Worm (Caenorhabditis elegans) whole organism, young adult: Measurements from ENCODE around the gene Y48E1C.2.

Experiments used
- B0019.2 ChIP-seq: fragments of 200-800 bp; sonication (Bioruptor generic); conservative IDR thresholded peaks from 2 replicates; pipeline ENCODE4 v1.3.6; 2022; ENCODE audit warnings: missing genetic modification reagents, missing genetic modification characterization, missing compliant biosample characterization
- B0035.1 ChIP-seq: sonication (generic microtip); optimal IDR thresholded peaks from 2 replicates; lab custom pipeline; 2016; ENCODE audit warnings: missing genetic modification characterization, mild to moderate bottlenecking, missing compliant biosample characterization, missing genotype, missing genetic modification reagents
- D2030.7 ChIP-seq: fragments of 200-800 bp; sonication (Bioruptor generic); IDR thresholded peaks from 2 replicates; pipeline ENCODE4 v1.3.6; 2022; ENCODE audit warnings: missing genetic modification reagents, missing genetic modification characterization, missing compliant biosample characterization
- F22D6.2 ChIP-seq: sonication (generic microtip); optimal IDR thresholded peaks from 2 replicates; lab custom pipeline; 2016; ENCODE audit warnings: mild to moderate bottlenecking, missing genetic modification characterization, missing compliant biosample characterization
- F23B12.7 ChIP-seq: sonication (generic microtip); optimal IDR thresholded peaks from 2 replicates; lab custom pipeline; 2017; ENCODE audit warnings: missing genetic modification characterization, mild to moderate bottlenecking, missing compliant biosample characterization, antibody characterized with exemption, moderate library complexity; ENCODE audit not compliant: insufficient read depth
- F33H1.4 ChIP-seq: fragments of 200-800 bp; sonication (Bioruptor generic); IDR thresholded peaks from 2 replicates; pipeline ENCODE4 v1.3.6; 2022; ENCODE audit warnings: missing genetic modification reagents, missing genetic modification characterization, missing compliant biosample characterization
- F37B4.10 ChIP-seq: fragments of 200-800 bp; sonication (Bioruptor generic); IDR thresholded peaks from 2 replicates; pipeline ENCODE4 v1.3.6; 2022; ENCODE audit warnings: missing genetic modification characterization, missing compliant biosample characterization
- F39B2.1 ChIP-seq: fragments of 200-800 bp; sonication (Bioruptor generic); IDR thresholded peaks from 2 replicates; pipeline ENCODE4 v1.3.6; 2022; ENCODE audit warnings: missing genetic modification reagents, missing genetic modification characterization, missing compliant biosample characterization
- F52B5.7 ChIP-seq: sonication (generic microtip); optimal IDR thresholded peaks from 2 replicates; lab custom pipeline; 2016; ENCODE audit warnings: mild to moderate bottlenecking, missing genetic modification characterization, missing compliant biosample characterization
- F57A8.1 ChIP-seq: fragments of 200-800 bp; sonication (Bioruptor generic); optimal IDR thresholded peaks from 2 replicates; lab custom pipeline; 2018; ENCODE audit warnings: mild to moderate bottlenecking, missing genetic modification characterization, moderate library complexity, missing compliant biosample characterization
- K11D2.4 ChIP-seq: fragments of 200-800 bp; sonication (Bioruptor generic); IDR thresholded peaks from 2 replicates; pipeline ENCODE4 v1.3.6; 2022; ENCODE audit warnings: missing genetic modification reagents, missing genetic modification characterization, missing compliant biosample characterization
- T07F8.4 ChIP-seq: sonication (generic microtip); optimal IDR thresholded peaks from 2 replicates; lab custom pipeline; 2016; ENCODE audit warnings: mild to moderate bottlenecking, missing genetic modification characterization, moderate library complexity, missing compliant biosample characterization
- Y53G8AR.9 ChIP-seq: fragments of 200-800 bp; sonication (Bioruptor generic); conservative IDR thresholded peaks from 2 replicates; pipeline ENCODE4 v1.3.6; 2022; ENCODE audit warnings: missing genetic modification reagents, missing genetic modification characterization, missing compliant biosample characterization
- Y67H2A.10 ChIP-seq: fragments of 200-800 bp; sonication (Bioruptor generic); conservative IDR thresholded peaks from 2 replicates; pipeline ENCODE4 v1.3.6; 2022; ENCODE audit warnings: missing genetic modification reagents, missing genetic modification characterization, missing compliant biosample characterization
- Y79H2A.3 ChIP-seq: fragments of 200-800 bp; sonication (Bioruptor generic); conservative IDR thresholded peaks from 2 replicates; pipeline ENCODE4 v1.3.6; 2022; ENCODE audit warnings: missing genetic modification reagents, missing genetic modification characterization, missing compliant biosample characterization
- ama-1 ChIP-seq, 3 experiments: fragments of 150-350 bp in 1 of 3; sonication (generic microtip) in 2 of 3; optimal IDR thresholded peaks; 2 replicates each; lab custom pipeline; 2014 to 2018; ENCODE audit warnings: missing biosample characterization in 2 of 3, missing genetic modification characterization in 2 of 3, missing genetic modification reagents in 2 of 3
- aptf-3 ChIP-seq: fragments of 200-800 bp; sonication (Bioruptor generic); IDR thresholded peaks from 2 replicates; pipeline ENCODE4 v1.3.6; 2022; ENCODE audit warnings: missing genetic modification characterization, missing compliant biosample characterization
- athp-1 ChIP-seq: sonication (generic microtip); optimal IDR thresholded peaks from 2 replicates; lab custom pipeline; 2017; ENCODE audit warnings: mild to moderate bottlenecking, missing genetic modification characterization, missing compliant biosample characterization
- attf-3 ChIP-seq: fragments of 200-800 bp; sonication (Bioruptor generic); conservative IDR thresholded peaks from 2 replicates; pipeline ENCODE4 v1.3.6; 2022; ENCODE audit warnings: missing genetic modification reagents, missing genetic modification characterization, missing compliant biosample characterization
- attf-5 ChIP-seq: fragments of 200-800 bp; sonication (Bioruptor generic); optimal IDR thresholded peaks from 2 replicates; lab custom pipeline; 2018; ENCODE audit warnings: mild to moderate bottlenecking, missing genetic modification characterization, missing compliant biosample characterization
- attf-6 ChIP-seq: fragments of 200-800 bp; sonication (Bioruptor generic); IDR thresholded peaks from 2 replicates; pipeline ENCODE4 v1.3.6; 2022; ENCODE audit warnings: missing genetic modification reagents, missing genetic modification characterization, missing compliant biosample characterization
- cebp-1 ChIP-seq, 2 experiments: fragments of 200-800 bp in 1 of 2; sonication (Bioruptor generic) in 1 of 2; sonication (generic microtip) in 1 of 2; IDR thresholded peaks in 1 of 2; optimal IDR thresholded peaks in 1 of 2; 2 replicates each; pipeline versions ENCODE4 v1.3.6 to Lab custom; 2017 to 2022; ENCODE audit warnings: missing compliant biosample characterization in 2 of 2, missing genetic modification characterization in 2 of 2, mild to moderate bottlenecking in 1 of 2, missing genetic modification reagents in 1 of 2, moderate library complexity in 1 of 2
- ceh-100 ChIP-seq: fragments of 200-800 bp; sonication (Bioruptor generic); IDR thresholded peaks from 2 replicates; pipeline ENCODE4 v1.3.6; 2022; ENCODE audit warnings: missing genetic modification reagents, missing genetic modification characterization, missing compliant biosample characterization
- dpff-1 ChIP-seq: sonication (generic microtip); optimal IDR thresholded peaks from 2 replicates; lab custom pipeline; 2017; ENCODE audit warnings: mild to moderate bottlenecking, missing genetic modification characterization, missing compliant biosample characterization
- egl-18 ChIP-seq: fragments of 200-800 bp; sonication (Bioruptor generic); IDR thresholded peaks from 2 replicates; pipeline ENCODE4 v1.3.6; 2022; ENCODE audit warnings: missing genetic modification reagents, missing genetic modification characterization, missing compliant biosample characterization
- ets-4 ChIP-seq: fragments of 200-800 bp; sonication (Bioruptor generic); optimal IDR thresholded peaks from 2 replicates; lab custom pipeline; 2018; ENCODE audit warnings: mild to moderate bottlenecking, missing genetic modification characterization, missing compliant biosample characterization
- lin-40 ChIP-seq: sonication (generic microtip); optimal IDR thresholded peaks from 2 replicates; lab custom pipeline; 2016; ENCODE audit warnings: missing genetic modification characterization, mild to moderate bottlenecking, missing compliant biosample characterization, missing genotype, missing genetic modification reagents
- lin-54 ChIP-seq: fragments of 200-800 bp; sonication (Bioruptor generic); optimal IDR thresholded peaks from 2 replicates; lab custom pipeline; 2018; ENCODE audit warnings: mild to moderate bottlenecking, missing genetic modification characterization, missing compliant biosample characterization
- lir-1 ChIP-seq: fragments of 200-800 bp; sonication (Bioruptor generic); conservative IDR thresholded peaks from 2 replicates; pipeline ENCODE4 v1.3.6; 2022; ENCODE audit warnings: missing genetic modification reagents, missing genetic modification characterization, missing compliant biosample characterization
- lsy-27 ChIP-seq: sonication (generic microtip); optimal IDR thresholded peaks from 2 replicates; lab custom pipeline; 2017; ENCODE audit warnings: missing genetic modification characterization, mild to moderate bottlenecking, missing compliant biosample characterization, antibody characterized with exemption, missing genotype, borderline replicate concordance; ENCODE audit not compliant: insufficient read depth
- mel-28 ChIP-seq: sonication (generic microtip); optimal IDR thresholded peaks from 2 replicates; lab custom pipeline; 2016; ENCODE audit warnings: borderline replicate concordance, mild to moderate bottlenecking, missing genetic modification characterization, missing compliant biosample characterization
- mes-4 ChIP-seq: sonication (generic microtip); optimal IDR thresholded peaks from 2 replicates; lab custom pipeline; 2016; ENCODE audit warnings: missing genotype, missing genetic modification characterization, missing compliant biosample characterization
- nhr-27 ChIP-seq: fragments of 200-800 bp; sonication (Bioruptor generic); optimal IDR thresholded peaks from 2 replicates; lab custom pipeline; 2018; ENCODE audit warnings: mild to moderate bottlenecking, missing genetic modification characterization, moderate library complexity, missing compliant biosample characterization
- nhr-80 ChIP-seq: sonication (generic microtip); optimal IDR thresholded peaks from 2 replicates; lab custom pipeline; 2016; ENCODE audit warnings: missing genetic modification characterization, missing compliant biosample characterization
- pbrm-1 ChIP-seq: fragments of 200-800 bp; sonication (Bioruptor generic); IDR thresholded peaks from 2 replicates; pipeline ENCODE4 v1.3.6; 2022; ENCODE audit warnings: missing genetic modification reagents, missing genetic modification characterization, missing compliant biosample characterization
- pha-4 ChIP-seq: fragments of 150-350 bp; sonication (generic microtip); optimal IDR thresholded peaks from 2 replicates; lab custom pipeline; 2014; ENCODE audit warnings: missing biosample characterization, missing genetic modification reagents, missing genetic modification characterization
- repo-1 ChIP-seq: sonication (generic microtip); optimal IDR thresholded peaks from 2 replicates; lab custom pipeline; 2017; ENCODE audit warnings: mild to moderate bottlenecking, missing genetic modification characterization, missing compliant biosample characterization
- sea-2 ChIP-seq: fragments of 200-800 bp; sonication (Bioruptor generic); IDR thresholded peaks from 2 replicates; pipeline ENCODE4 v1.3.6; 2022; ENCODE audit warnings: missing genetic modification characterization, missing compliant biosample characterization
- snpc-3.4 ChIP-seq: sonication (generic microtip); optimal IDR thresholded peaks from 2 replicates; lab custom pipeline; 2017; ENCODE audit warnings: missing genetic modification characterization, mild to moderate bottlenecking, missing compliant biosample characterization, antibody characterized with exemption, moderate library complexity, missing genotype, missing genetic modification reagents
- tbp1 ChIP-seq: fragments of 200-800 bp; sonication (Bioruptor generic); optimal IDR thresholded peaks from 2 replicates; lab custom pipeline; 2018; ENCODE audit warnings: mild to moderate bottlenecking, missing genetic modification characterization, missing compliant biosample characterization
- tbx-9 ChIP-seq: sonication (generic microtip); optimal IDR thresholded peaks from 2 replicates; lab custom pipeline; 2016; ENCODE audit warnings: borderline replicate concordance, missing genetic modification characterization, inconsistent platforms, missing compliant biosample characterization
- tlf-1 ChIP-seq: fragments of 200-800 bp; sonication (Bioruptor generic); optimal IDR thresholded peaks from 2 replicates; lab custom pipeline; 2018; ENCODE audit warnings: mild to moderate bottlenecking, missing genetic modification characterization, missing compliant biosample characterization
- unc-62 ChIP-seq: fragments of 150-350 bp; optimal IDR thresholded peaks from 2 replicates; lab custom pipeline; 2014; ENCODE audit warnings: missing biosample characterization, missing genetic modification reagents, missing genetic modification characterization
- zim-3 ChIP-seq: sonication (generic microtip); optimal IDR thresholded peaks from 2 replicates; lab custom pipeline; 2017; ENCODE audit warnings: mild to moderate bottlenecking, missing genetic modification characterization, moderate library complexity, missing compliant biosample characterization
- ztf-18 ChIP-seq: sonication (generic microtip); optimal IDR thresholded peaks from 2 replicates; lab custom pipeline; 2016; ENCODE audit warnings: missing genotype, mild to moderate bottlenecking, missing genetic modification characterization, missing compliant biosample characterization
- ztf-26 ChIP-seq: sonication (generic microtip); optimal IDR thresholded peaks from 2 replicates; lab custom pipeline; 2017; ENCODE audit warnings: missing genetic modification characterization, missing compliant biosample characterization

The Y48E1C.2 gene

DNA sequence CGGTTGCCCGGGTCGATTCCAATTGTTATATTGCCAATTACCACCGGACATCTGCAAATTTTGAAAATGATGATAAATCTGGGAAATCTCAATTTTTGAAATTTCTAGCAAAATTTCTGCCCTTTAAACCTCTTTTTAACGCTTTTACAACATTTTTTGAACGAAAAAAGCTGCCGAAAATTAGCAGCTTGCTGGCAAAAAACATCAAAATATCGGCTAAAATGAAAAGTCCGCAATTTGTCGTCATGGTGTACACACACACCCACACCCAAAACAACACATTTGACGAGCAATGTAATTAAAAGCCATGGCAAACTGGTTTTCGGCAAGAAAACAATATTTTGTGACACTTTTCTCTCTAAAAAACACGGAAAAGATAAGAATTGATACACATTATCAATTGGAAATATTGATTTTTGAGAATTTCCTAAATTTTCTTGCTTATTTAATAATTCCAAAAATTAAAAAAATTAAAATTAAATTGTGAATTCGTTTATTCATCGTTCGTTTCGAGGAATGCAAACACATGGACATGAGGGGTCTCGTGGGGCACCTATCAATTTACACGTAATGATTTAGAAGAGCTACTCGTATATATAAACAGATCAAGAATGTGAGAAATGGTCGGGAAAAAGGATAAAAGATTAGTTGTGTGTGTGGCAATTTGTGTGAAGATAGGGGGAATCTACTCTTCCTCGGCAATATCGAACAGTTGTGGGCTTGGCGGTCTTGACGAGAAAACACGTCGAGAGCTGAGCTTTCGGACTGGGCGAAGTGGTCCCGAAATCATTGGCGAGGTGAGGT is 36.5 kb downstream of the Y48E1C.2 start, which contains the start of gene pqn-27 (continued):
- no peak for TF ChIP-seq attf-6 (GFP tag; lab: Robert Waterston, UW)
- no peak for TF ChIP-seq Y79H2A.3 (GFP tag; lab: Robert Waterston, UW)
- no peak for TF ChIP-seq F37B4.10 (GFP tag; lab: Robert Waterston, UW)
- no peak for TF ChIP-seq zim-3
- no peak for TF ChIP-seq ets-4 (GFP tag; lab: Kevin White, UChicago)
- no peak for TF ChIP-seq dpff-1 (tag; lab: Kevin White, UChicago)
- no peak for TF ChIP-seq aptf-3 (GFP tag; lab: Robert Waterston, UW)
- TF ChIP-seq repo-1 (tag; lab: Kevin White, UChicago), result peak; percentile 91
- no peak for TF ChIP-seq egl-18
- no peak for TF ChIP-seq sea-2 (GFP tag; lab: Robert Waterston, UW)
- peak; percentile 39 for TF ChIP-seq athp-1 (tag; lab: Kevin White, UChicago)
- TF ChIP-seq T07F8.4 (tag; lab: Kevin White, UChicago), result no peak
- no peak for TF ChIP-seq F57A8.1 (GFP tag; lab: Kevin White, UChicago)
- no peak for TF ChIP-seq nhr-27 (tag; lab: Kevin White, UChicago)
- TF ChIP-seq pha-4 (tag; lab: Kevin White, UChicago), result peak; percentile 80
- TF ChIP-seq Y53G8AR.9 (GFP tag; lab: Robert Waterston, UW), result peak; percentile 64; the same call in 1 of the 2 replicates
- TF ChIP-seq mel-28, result no peak
- TF ChIP-seq Y67H2A.10 (GFP tag; lab: Robert Waterston, UW), result no peak
- TF ChIP-seq B0019.2 (GFP tag; lab: Robert Waterston, UW), result no peak
- no peak for TF ChIP-seq ceh-100 (GFP tag; lab: Robert Waterston, UW)
- no peak for TF ChIP-seq tbx-9 (tag; lab: Kevin White, UChicago)
- TF ChIP-seq ztf-26, result peak; percentile 85
- peak; percentile 44 for TF ChIP-seq attf-5 (GFP tag; lab: Kevin White, UChicago)
- TF ChIP-seq B0035.1 (tag; lab: Kevin White, UChicago), result peak; percentile 32
- TF ChIP-seq lin-40, result peak; percentile 79
- TF ChIP-seq lsy-27 (tag; lab: Kevin White, UChicago), result no peak
- no peak for TF ChIP-seq ztf-18 (tag; lab: Kevin White, UChicago)
- TF ChIP-seq K11D2.4 (GFP tag; lab: Robert Waterston, UW), result peak; percentile 40; the same call in 1 of the 2 replicates
- no peak for TF ChIP-seq cebp-1 (GFP tag; IDR thresholded peaks at IDR 0.05; lab: Robert Waterston, UW)
- TF ChIP-seq cebp-1 (tag; optimal IDR thresholded peaks at IDR 0.05; lab: Kevin White, UChicago), result peak; percentile 50
- TF ChIP-seq lir-1 (GFP tag; lab: Robert Waterston, UW), result no peak
- peak; percentile 56 for TF ChIP-seq tlf-1 (GFP tag; lab: Kevin White, UChicago)
- peak; percentile 50 for TF ChIP-seq F23B12.7 (tag; lab: Kevin White, UChicago)
- peak; percentile 36 for TF ChIP-seq nhr-80 (tag; lab: Kevin White, UChicago)
- TF ChIP-seq pbrm-1, result peak; percentile 52; the same call in 1 of the 2 replicates
- no peak for TF ChIP-seq attf-3 (GFP tag; lab: Robert Waterston, UW)
- TF ChIP-seq mes-4 (tag; lab: Kevin White, UChicago), result no peak
- peak; percentile 16 for TF ChIP-seq lin-54 (GFP tag; lab: Kevin White, UChicago)
- no peak for TF ChIP-seq unc-62 (GFP tag; lab: Kevin White, UChicago)
- TF ChIP-seq snpc-3.4 (tag; lab: Kevin White, UChicago), result peak; percentile 8
- TF ChIP-seq tbp1 (GFP tag; lab: Kevin White, UChicago), result peak; percentile 48
- TF ChIP-seq ama-1 (optimal IDR thresholded peaks at IDR 0.05; lab: Kevin White, UChicago), result peak; percentile 97
- peak in 1 of 2 experiments; percentile 39 for TF ChIP-seq ama-1 (GFP tag; optimal IDR thresholded peaks at IDR 0.05; lab: Kevin White, UChicago)
- TF ChIP-seq D2030.7 (GFP tag; lab: Robert Waterston, UW), result no peak
- no peak for TF ChIP-seq F39B2.1 (GFP tag; lab: Robert Waterston, UW)
- TF ChIP-seq F52B5.7 (tag; lab: Kevin White, UChicago), result no peak
- no peak for TF ChIP-seq F22D6.2 (tag; lab: Kevin White, UChicago)
- TF ChIP-seq F33H1.4 (GFP tag; lab: Robert Waterston, UW), result no peak
